Fruit fly (Drosophila melanogaster): ENCODE results near the gene CG9396.

Gene CG9396

dm6 chr3R:9594839-9595238 is 23.4 kb upstream of the CG9396 start:
- TF ChIP-seq CG8478 (optimal IDR thresholded peaks at IDR 0.05), result no peak
- no peak for TF ChIP-seq CTCF (optimal IDR thresholded peaks at IDR 0.05)

DNA sequence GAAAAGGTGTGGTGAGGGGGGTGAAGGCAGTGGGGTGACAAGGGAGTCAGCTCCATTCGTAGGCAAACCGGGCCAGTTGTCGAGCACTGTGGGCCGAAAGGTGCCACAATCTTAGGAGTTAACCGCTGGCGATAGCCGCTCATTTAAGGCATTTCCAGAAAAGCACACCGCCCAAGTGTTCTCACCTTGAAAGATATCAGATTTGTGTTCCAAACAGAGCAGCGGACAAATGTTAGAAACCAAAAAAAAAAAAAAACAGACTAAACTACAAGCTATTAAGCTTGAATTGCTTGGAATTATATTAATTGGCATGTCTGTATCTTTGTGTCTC is 22.8 kb upstream of the CG9396 start:
- TF ChIP-seq CTCF (optimal IDR thresholded peaks at IDR 0.05) (no peak), CG8478 (optimal IDR thresholded peaks at IDR 0.05) (no peak)

dm6 chr3R:9593408-9594250 is 22.2 kb upstream of the CG9396 start:
- no peak for TF ChIP-seq CTCF (optimal IDR thresholded peaks at IDR 0.05)
- no peak for TF ChIP-seq CG8478 (optimal IDR thresholded peaks at IDR 0.05)

- no peak for TF ChIP-seq CTCF (optimal IDR thresholded peaks at IDR 0.05)
- no peak for TF ChIP-seq CG8478 (optimal IDR thresholded peaks at IDR 0.05)
Measured at dm6 chr3R:9591769-9592388, 20.5 kb upstream of the CG9396 start.

DNA sequence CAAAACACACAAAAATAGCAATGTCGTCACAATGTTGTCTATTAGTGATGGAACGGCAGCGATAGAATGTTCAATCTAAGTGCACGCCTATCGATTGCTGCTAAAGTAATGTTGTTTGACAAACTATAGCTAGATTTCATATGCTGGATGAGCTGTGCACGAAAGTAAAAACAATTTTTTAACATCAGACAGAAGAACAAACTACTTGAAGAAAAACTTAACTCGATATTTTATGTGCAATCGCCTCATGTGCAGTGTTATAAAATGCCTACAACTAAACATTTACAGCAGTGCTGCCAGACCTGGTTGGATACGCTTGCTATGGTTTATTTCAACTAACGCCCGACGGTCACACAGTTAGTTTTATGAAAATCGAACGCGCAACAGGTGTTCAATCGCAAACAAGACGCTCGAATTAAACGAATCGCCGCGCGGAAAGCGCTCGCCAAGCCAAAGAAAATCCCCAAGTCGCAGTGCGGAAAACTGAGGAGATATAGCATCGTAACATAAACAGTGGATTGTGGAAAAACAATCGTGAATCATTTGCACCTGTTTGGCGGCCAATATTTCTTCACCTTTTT is 19.6 kb upstream of the CG9396 start, which contains the start of the genes bocks and CG8312:
Gene bocks (minus strand): TSS at position 51 of the 581 bp plus-strand sequence.
Gene CG8312 (plus strand): TSS at position 358 of the 581 bp plus-strand sequence.
- TF ChIP-seq CTCF (optimal IDR thresholded peaks at IDR 0.05) (peak; percentile 4 to 35), CG8478 (optimal IDR thresholded peaks at IDR 0.05) (no peak)

- TF ChIP-seq CG8478 (optimal IDR thresholded peaks at IDR 0.05) (no peak), CTCF (optimal IDR thresholded peaks at IDR 0.05) (peak; percentile 4 to 31)
Measured at dm6 chr3R:9586663-9587248, 15.3 kb upstream of the CG9396 start, which contains the start of gene P58IPK. TSS of gene P58IPK (plus strand) at chr3R:9586942.

dm6 chr3R:9583122-9583521 is 11.7 kb upstream of the CG9396 start, which contains the start of gene CG33654:
TSS of gene CG33654 (minus strand) at chr3R:9583222.
- TF ChIP-seq CTCF (optimal IDR thresholded peaks at IDR 0.05) (no peak), CG8478 (optimal IDR thresholded peaks at IDR 0.05) (no peak)

DNA sequence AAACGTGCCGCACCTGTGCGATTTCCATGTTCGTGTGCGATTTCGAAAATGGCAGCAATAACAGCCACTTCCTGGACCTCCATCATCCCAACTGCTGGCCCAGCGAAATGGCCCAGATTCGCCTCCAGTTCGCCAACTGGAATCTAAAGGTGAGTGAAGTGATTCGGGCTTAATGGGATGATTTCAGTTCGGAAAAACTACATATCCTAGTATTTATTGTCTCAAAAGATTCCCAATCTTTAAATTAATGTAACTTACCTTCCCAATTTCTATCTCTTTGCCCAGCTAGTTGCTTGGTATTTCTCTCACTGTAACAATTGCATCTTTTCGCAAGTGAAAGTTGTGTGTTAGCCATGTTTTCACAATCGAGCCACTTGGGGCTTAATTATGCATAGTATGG is 10.6 kb upstream of the CG9396 start:
- TF ChIP-seq CTCF (optimal IDR thresholded peaks at IDR 0.05) (no peak), CG8478 (optimal IDR thresholded peaks at IDR 0.05) (no peak)

dm6 chr3R:9581089-9581520 is 9.7 kb upstream of the CG9396 start, which contains the start of gene CG8301:
TSS of gene CG8301 (plus strand) at chr3R:9581306.
- TF ChIP-seq CTCF (optimal IDR thresholded peaks at IDR 0.05), result no peak
- no peak for TF ChIP-seq CG8478 (optimal IDR thresholded peaks at IDR 0.05)

dm6 chr3R:9577382-9578137 is 6.1 kb upstream of the CG9396 start, which contains the start of the genes Kap-alpha3 and Son:
TSS of gene Kap-alpha3 (minus strand) at chr3R:9577733.
TSS of gene Son (plus strand) at chr3R:9578042.
- TF ChIP-seq CG8478 (optimal IDR thresholded peaks at IDR 0.05) (no peak), CTCF (optimal IDR thresholded peaks at IDR 0.05) (no peak)

DNA sequence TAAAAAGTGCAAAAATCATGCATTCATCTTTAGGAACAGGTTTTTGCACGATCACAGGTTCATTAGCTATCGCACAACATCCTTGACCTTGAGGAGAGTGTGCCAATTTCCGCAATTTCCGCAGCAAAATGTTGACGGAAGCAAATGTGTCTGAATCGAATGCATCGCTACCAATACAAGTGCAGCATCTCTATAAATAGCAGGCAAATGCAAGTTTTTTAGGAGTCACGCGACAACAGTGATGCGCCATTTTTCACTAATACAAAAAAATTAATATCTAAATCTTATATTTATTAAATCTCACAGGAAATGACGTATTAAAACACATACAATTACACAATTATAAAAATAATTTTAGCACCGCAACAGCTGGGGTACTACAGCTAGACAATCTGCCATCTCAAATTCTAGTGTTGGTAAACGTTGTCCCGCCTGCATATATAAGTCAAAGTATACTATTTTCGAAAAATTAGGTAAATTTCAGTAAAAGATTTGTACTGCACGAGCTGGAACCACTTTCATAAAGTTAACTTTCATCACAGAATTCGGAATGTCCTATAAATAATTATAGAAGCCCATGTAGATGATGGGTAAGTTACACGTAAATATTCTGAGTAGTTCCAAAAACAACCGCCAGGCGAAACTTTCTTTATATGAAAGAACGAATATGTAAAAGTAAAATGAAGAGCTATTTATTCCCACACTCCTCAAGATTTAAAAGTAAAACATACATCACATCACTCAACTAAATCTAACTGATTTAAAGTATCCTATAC is 2.6 kb upstream of the CG9396 start, which contains the start of gene CG9399:
Gene CG9399 (minus strand): TSS at position 400 of the 776 bp plus-strand sequence.
- TF ChIP-seq CG8478 (optimal IDR thresholded peaks at IDR 0.05) (no peak), CTCF (optimal IDR thresholded peaks at IDR 0.05) (peak; percentile 78 to 88)

DNA sequence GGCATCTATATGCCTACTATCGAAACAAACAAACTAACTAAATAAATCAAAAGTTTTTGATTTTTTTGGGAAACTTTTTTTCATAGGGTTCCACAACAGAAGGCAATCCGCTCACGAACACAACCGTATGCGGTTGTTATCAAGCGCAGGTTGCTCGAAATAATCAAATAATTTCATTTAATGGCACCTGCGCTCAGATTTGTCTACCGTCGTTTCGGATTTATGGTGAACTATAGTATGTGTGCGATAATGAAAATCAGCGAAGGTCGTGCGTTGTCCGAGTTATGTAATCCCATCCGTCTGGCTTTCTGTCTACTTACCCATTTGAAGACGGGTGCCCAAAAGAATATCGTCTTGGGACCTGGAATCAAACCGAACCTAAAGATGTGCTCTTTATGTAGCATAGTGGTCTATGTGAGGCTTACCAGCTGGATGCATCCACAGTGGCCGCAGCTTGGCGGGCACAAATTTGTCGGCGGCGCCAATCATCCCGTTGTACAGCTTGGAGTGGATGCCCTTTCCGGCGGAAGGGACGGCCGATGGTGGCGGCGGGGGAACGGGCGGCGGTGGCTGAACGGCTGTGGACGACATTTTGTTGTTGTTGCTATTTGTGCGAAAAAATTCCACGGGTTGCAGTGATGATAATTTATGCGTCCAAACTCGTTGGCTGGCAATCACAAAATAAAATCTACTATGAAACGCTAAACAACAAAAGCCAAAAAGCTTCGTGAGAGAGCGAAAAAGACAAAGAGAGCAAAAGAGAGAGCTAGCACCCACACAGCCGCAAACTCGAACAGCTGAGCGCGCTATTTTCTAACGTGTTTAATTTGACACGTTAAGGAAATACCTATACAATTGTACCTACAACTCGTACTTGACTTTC is 1.7 kb upstream of the CG9396 start:
- TF ChIP-seq CG8478 (optimal IDR thresholded peaks at IDR 0.05) (no peak), CTCF (optimal IDR thresholded peaks at IDR 0.05) (no peak)

DNA sequence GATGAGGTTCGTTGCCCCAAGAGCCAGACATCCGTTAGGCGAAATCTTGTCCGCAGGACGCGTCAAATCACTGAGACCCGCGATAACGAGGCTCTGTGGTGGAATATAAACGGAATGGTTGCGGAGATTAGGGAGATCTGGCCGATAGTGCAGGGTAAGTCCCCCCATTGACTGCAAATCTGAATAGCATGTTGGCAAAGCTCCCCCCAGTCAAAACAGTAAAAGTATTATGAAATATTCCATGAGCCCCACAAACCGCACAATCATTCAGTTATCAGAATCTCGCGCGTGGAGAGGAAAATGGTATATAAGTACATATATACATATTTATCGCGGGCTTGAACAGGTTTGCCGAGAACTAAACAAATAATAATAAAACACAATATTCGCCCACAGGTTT is 766 bp downstream of the CG9396 start:
- TF ChIP-seq CTCF (optimal IDR thresholded peaks at IDR 0.05), result no peak
- no peak for TF ChIP-seq CG8478 (optimal IDR thresholded peaks at IDR 0.05)

Measured in S2 (cell line).